Worm (Caenorhabditis elegans) whole organism, L1 larva: ENCODE data around the gene oac-5.

Source experiments
- alr-1 ChIP-seq: fragments of 200-800 bp; sonication (Bioruptor generic); optimal IDR thresholded peaks from 2 replicates; lab custom pipeline; 2018; ENCODE audit warnings: borderline replicate concordance, mild to moderate bottlenecking, missing genetic modification characterization, missing compliant biosample characterization
- egl-27 ChIP-seq, 2 experiments: fragments of 150-350 bp in 1 of 2; sonication (generic microtip); optimal IDR thresholded peaks; 3 replicates each; lab custom pipeline; 2017 to 2018; ENCODE audit warnings: missing biosample characterization in 2 of 2, missing genetic modification characterization in 2 of 2, missing genetic modification reagents in 2 of 2
- fkh-10 ChIP-seq: sonication (generic microtip); optimal IDR thresholded peaks from 2 replicates; lab custom pipeline; 2017; ENCODE audit warnings: missing biosample characterization, missing genetic modification reagents, missing genetic modification characterization
- hlh-17 ChIP-seq: fragments of 200-800 bp; sonication (Bioruptor generic); optimal IDR thresholded peaks from 2 replicates; lab custom pipeline; 2018; ENCODE audit warnings: missing genetic modification characterization, mild to moderate bottlenecking, missing compliant biosample characterization, moderate library complexity, borderline replicate concordance
- lin-39 ChIP-seq: fragments of 150-350 bp; optimal IDR thresholded peaks from 2 replicates; lab custom pipeline; 2014; ENCODE audit warnings: missing biosample characterization, missing genetic modification reagents, missing genetic modification characterization
- nhr-11 ChIP-seq: fragments of 150-350 bp; optimal IDR thresholded peaks from 2 replicates; lab custom pipeline; 2014; ENCODE audit warnings: missing biosample characterization, missing genetic modification characterization
- pqm-1 ChIP-seq: sonication (generic microtip); optimal IDR thresholded peaks from 3 replicates; lab custom pipeline; 2017; ENCODE audit warnings: missing biosample characterization, missing genetic modification characterization
- ztf-4 ChIP-seq: fragments of 150-350 bp; optimal IDR thresholded peaks from 2 replicates; lab custom pipeline; 2014; ENCODE audit warnings: missing biosample characterization, missing genetic modification characterization

- TF ChIP-seq lin-39 (tag; lab: Kevin White, UChicago) (no peak), hlh-17 (no peak), egl-27 (tag; optimal IDR thresholded peaks at IDR 0.05; lab: Kevin White, UChicago) (no peak), nhr-11 (tag; lab: Kevin White, UChicago) (no peak), alr-1 (tag; lab: Kevin White, UChicago) (no peak), fkh-10 (GFP tag; lab: Kevin White, UChicago) (no peak), pqm-1 (tag; lab: Kevin White, UChicago) (no peak), ztf-4 (tag; lab: Kevin White, UChicago) (no peak)
Measured at ce11 chrV:16258142-16258541, 34.4 kb upstream of the oac-5 start, which contains the start of gene nhr-218.
